Worm (Caenorhabditis elegans) whole organism, L4 larva: Measurements from ENCODE around the gene ZC449.7.

Experiments
- T26A8.4 ChIP-seq: fragments of 200-800 bp; sonication (Bioruptor generic); IDR thresholded peaks from 2 replicates; pipeline ENCODE4 v1.3.6; 2022; ENCODE audit warnings: missing genetic modification characterization, missing compliant biosample characterization
- Y75B8A.6 ChIP-seq: fragments of 200-800 bp; sonication (Bioruptor generic); IDR thresholded peaks from 2 replicates; pipeline ENCODE4 v1.3.6; 2022; ENCODE audit warnings: missing genetic modification reagents, missing genetic modification characterization, missing compliant biosample characterization
- aha-1 ChIP-seq: fragments of 150-350 bp; peaks from one replicate; lab custom pipeline; 2014; ENCODE audit warnings: missing biosample characterization, missing genetic modification characterization
- aly-2 ChIP-seq: sonication (generic microtip); optimal IDR thresholded peaks from 2 replicates; lab custom pipeline; 2018; ENCODE audit warnings: missing biosample characterization, missing genetic modification characterization
- arid-1 ChIP-seq: fragments of 200-800 bp; sonication (Bioruptor generic); conservative IDR thresholded peaks from 2 replicates; pipeline ENCODE4 v1.3.6; 2022; ENCODE audit warnings: missing genetic modification reagents, missing genetic modification characterization, missing compliant biosample characterization
- ceh-28 ChIP-seq: fragments of 150-350 bp; optimal IDR thresholded peaks from 2 replicates; lab custom pipeline; 2014; ENCODE audit warnings: missing biosample characterization, missing genetic modification reagents, missing genetic modification characterization
- ceh-32 ChIP-seq: sonication (generic microtip); optimal IDR thresholded peaks from 2 replicates; lab custom pipeline; 2016; ENCODE audit warnings: mild to moderate bottlenecking, missing genetic modification characterization, missing compliant biosample characterization; ENCODE audit not compliant: poor library complexity
- ces-1 ChIP-seq: fragments of 150-350 bp; sonication (generic microtip); optimal IDR thresholded peaks from 4 replicates; lab custom pipeline; 2014; ENCODE audit warnings: missing biosample characterization, missing genetic modification reagents, missing genetic modification characterization
- daf-16 ChIP-seq, 3 experiments: sonication (generic microtip); optimal IDR thresholded peaks; 2 replicates each; lab custom pipeline; 2016 to 2017; ENCODE audit warnings: missing genetic modification characterization in 3 of 3, missing genetic modification reagents in 3 of 3, mild to moderate bottlenecking in 2 of 3, missing compliant biosample characterization in 2 of 3, missing biosample characterization in 1 of 3, moderate library complexity in 1 of 3
- dve-1 ChIP-seq: sonication (generic microtip); optimal IDR thresholded peaks from 2 replicates; lab custom pipeline; 2017; ENCODE audit warnings: antibody characterized with exemption, mild to moderate bottlenecking, missing genetic modification characterization, missing compliant biosample characterization; ENCODE audit not compliant: insufficient read depth
- egl-27 ChIP-seq: sonication (generic microtip); optimal IDR thresholded peaks from 3 replicates; lab custom pipeline; 2017; ENCODE audit warnings: missing biosample characterization, missing genetic modification reagents, missing genetic modification characterization
- jun-1 ChIP-seq: fragments of 150-350 bp; optimal IDR thresholded peaks from 2 replicates; lab custom pipeline; 2014; ENCODE audit warnings: missing biosample characterization, missing genetic modification reagents, missing genetic modification characterization
- lim-7 ChIP-seq: fragments of 200-800 bp; sonication (Bioruptor generic); IDR thresholded peaks from 2 replicates; pipeline ENCODE4 v1.3.6; 2022; ENCODE audit warnings: missing genetic modification characterization, missing compliant biosample characterization
- lin-1 ChIP-seq: fragments of 200-800 bp; sonication (Bioruptor generic); IDR thresholded peaks from 2 replicates; pipeline ENCODE4 v1.3.6; 2022; ENCODE audit warnings: missing genetic modification reagents, missing genetic modification characterization, missing compliant biosample characterization
- lin-13 ChIP-seq: fragments of 150-350 bp; optimal IDR thresholded peaks from 2 replicates; lab custom pipeline; 2014; ENCODE audit warnings: missing biosample characterization, missing genetic modification reagents, missing genetic modification characterization
- lin-15B ChIP-seq: fragments of 150-350 bp; sonication (generic microtip); optimal IDR thresholded peaks from 3 replicates; lab custom pipeline; 2014; ENCODE audit warnings: missing biosample characterization, missing genetic modification characterization
- lin-29 ChIP-seq: fragments of 200-800 bp; sonication (Bioruptor generic); IDR thresholded peaks from 2 replicates; pipeline ENCODE4 v1.3.6; 2022; ENCODE audit warnings: missing genetic modification reagents, missing genetic modification characterization, missing compliant biosample characterization
- lin-38 ChIP-seq: fragments of 200-800 bp; sonication (Bioruptor generic); IDR thresholded peaks from 2 replicates; pipeline ENCODE4 v1.3.6; 2022; ENCODE audit warnings: missing genetic modification reagents, missing genetic modification characterization, missing compliant biosample characterization
- lir-3 ChIP-seq: sonication (generic microtip); optimal IDR thresholded peaks from 2 replicates; lab custom pipeline; 2016; ENCODE audit warnings: mild to moderate bottlenecking, missing genetic modification characterization, missing compliant biosample characterization
- lsy-2 ChIP-seq, 2 experiments: fragments of 150-350 bp in 1 of 2; sonication (generic microtip) in 1 of 2; optimal IDR thresholded peaks; 2 replicates each; lab custom pipeline; 2014 to 2017; ENCODE audit warnings: missing biosample characterization in 2 of 2, missing genetic modification characterization in 2 of 2
- madf-9 ChIP-seq: fragments of 200-800 bp; sonication (Bioruptor generic); conservative IDR thresholded peaks from 2 replicates; pipeline ENCODE4 v1.3.6; 2022; ENCODE audit warnings: missing genetic modification reagents, missing genetic modification characterization, missing compliant biosample characterization
- mdl-1 ChIP-seq, 2 experiments: fragments of 150-350 bp in 1 of 2; sonication (generic microtip) in 1 of 2; optimal IDR thresholded peaks; 2 replicates each; lab custom pipeline; 2014 to 2017; ENCODE audit warnings: missing biosample characterization in 2 of 2, missing genetic modification characterization in 2 of 2
- mdt-29 ChIP-seq: fragments of 200-800 bp; sonication (Bioruptor generic); IDR thresholded peaks from 2 replicates; pipeline ENCODE4 v1.3.6; 2022; ENCODE audit warnings: missing genetic modification reagents, missing genetic modification characterization, missing compliant biosample characterization
- mep-1 ChIP-seq: fragments of 150-350 bp; sonication (generic microtip); optimal IDR thresholded peaks from 3 replicates; lab custom pipeline; 2014; ENCODE audit warnings: missing biosample characterization, missing genetic modification characterization
- mxl-2 ChIP-seq: fragments of 200-800 bp; sonication (Bioruptor generic); conservative IDR thresholded peaks from 2 replicates; pipeline ENCODE4 v1.3.6; 2022; ENCODE audit warnings: missing genetic modification reagents, missing genetic modification characterization, missing compliant biosample characterization
- mxl-3 ChIP-seq: fragments of 200-800 bp; sonication (Bioruptor generic); optimal IDR thresholded peaks from 2 replicates; lab custom pipeline; 2018; ENCODE audit warnings: mild to moderate bottlenecking, missing genetic modification characterization, missing compliant biosample characterization
- nhr-11 ChIP-seq: fragments of 150-350 bp; optimal IDR thresholded peaks from 2 replicates; lab custom pipeline; 2014; ENCODE audit warnings: missing biosample characterization, missing genetic modification characterization
- nhr-111 ChIP-seq: fragments of 200-800 bp; sonication (Bioruptor generic); optimal IDR thresholded peaks from 2 replicates; lab custom pipeline; 2018; ENCODE audit warnings: mild to moderate bottlenecking, missing genetic modification characterization, missing compliant biosample characterization
- nhr-237 ChIP-seq: sonication (generic microtip); optimal IDR thresholded peaks from 2 replicates; lab custom pipeline; 2017; ENCODE audit warnings: missing biosample characterization, missing genetic modification characterization
- nhr-25 ChIP-seq: sonication (generic microtip); optimal IDR thresholded peaks from 2 replicates; lab custom pipeline; 2017; ENCODE audit warnings: missing genetic modification characterization, mild to moderate bottlenecking, missing compliant biosample characterization, antibody characterized with exemption, moderate library complexity, borderline replicate concordance; ENCODE audit not compliant: insufficient read depth
- nhr-41 ChIP-seq: fragments of 200-800 bp; sonication (Bioruptor generic); IDR thresholded peaks from 2 replicates; pipeline ENCODE4 v1.3.6; 2022; ENCODE audit warnings: missing genetic modification reagents, missing genetic modification characterization, missing compliant biosample characterization
- nhr-42 ChIP-seq: fragments of 200-800 bp; sonication (Bioruptor generic); IDR thresholded peaks from 2 replicates; pipeline ENCODE4 v1.3.6; 2022; ENCODE audit warnings: missing genetic modification characterization, missing compliant biosample characterization
- nhr-48 ChIP-seq: sonication (generic microtip); optimal IDR thresholded peaks from 2 replicates; lab custom pipeline; 2016; ENCODE audit warnings: mild to moderate bottlenecking, missing genetic modification characterization, missing compliant biosample characterization
- nhr-6 ChIP-seq: fragments of 150-350 bp; optimal IDR thresholded peaks from 2 replicates; lab custom pipeline; 2014; ENCODE audit warnings: missing biosample characterization, missing genetic modification characterization
- pha-4 ChIP-seq, 2 experiments: fragments of 150-350 bp in 1 of 2; fragments of 200-800 bp in 1 of 2; sonication (Bioruptor generic) in 1 of 2; IDR thresholded peaks in 1 of 2; optimal IDR thresholded peaks in 1 of 2; 2 replicates each; pipeline versions ENCODE4 v1.3.6 to Lab custom; 2014 to 2022; ENCODE audit warnings: missing genetic modification characterization in 2 of 2, missing genetic modification reagents in 2 of 2, missing biosample characterization in 1 of 2, missing compliant biosample characterization in 1 of 2
- saeg-2 ChIP-seq: fragments of 200-800 bp; sonication (Bioruptor generic); IDR thresholded peaks from 2 replicates; pipeline ENCODE4 v1.3.6; 2022; ENCODE audit warnings: missing genetic modification reagents, missing genetic modification characterization, missing compliant biosample characterization
- spr-1 ChIP-seq: sonication (generic microtip); optimal IDR thresholded peaks from 2 replicates; lab custom pipeline; 2016; ENCODE audit warnings: mild to moderate bottlenecking, missing genetic modification characterization, missing compliant biosample characterization
- spr-3 ChIP-seq: fragments of 200-800 bp; sonication (Bioruptor generic); optimal IDR thresholded peaks from 2 replicates; lab custom pipeline; 2018; ENCODE audit warnings: mild to moderate bottlenecking, missing genetic modification characterization, missing compliant biosample characterization
- unc-130 ChIP-seq: sonication (generic microtip); optimal IDR thresholded peaks from 2 replicates; lab custom pipeline; 2016; ENCODE audit warnings: missing genetic modification reagents, missing genetic modification characterization, missing compliant biosample characterization
- unc-39 ChIP-seq: sonication (generic microtip); optimal IDR thresholded peaks from 2 replicates; lab custom pipeline; 2017; ENCODE audit warnings: missing biosample characterization, missing genetic modification characterization
- zag-1 ChIP-seq: fragments of 150-350 bp; optimal IDR thresholded peaks from 2 replicates; lab custom pipeline; 2014; ENCODE audit warnings: missing biosample characterization, missing genetic modification characterization
- zfp-2 ChIP-seq: sonication (generic microtip); optimal IDR thresholded peaks from 2 replicates; lab custom pipeline; 2016; ENCODE audit warnings: mild to moderate bottlenecking, missing genetic modification characterization, missing compliant biosample characterization
- zfp-3 ChIP-seq: fragments of 200-800 bp; sonication (Bioruptor generic); conservative IDR thresholded peaks from 2 replicates; pipeline ENCODE4 v1.3.6; 2022; ENCODE audit warnings: missing genetic modification reagents, missing genetic modification characterization, missing compliant biosample characterization
- zip-11 ChIP-seq: fragments of 200-800 bp; sonication (Bioruptor generic); IDR thresholded peaks from 2 replicates; pipeline ENCODE4 v1.3.6; 2022; ENCODE audit warnings: missing genetic modification characterization, missing compliant biosample characterization
- zip-2 ChIP-seq: fragments of 150-350 bp; optimal IDR thresholded peaks from 2 replicates; lab custom pipeline; 2014; ENCODE audit warnings: missing biosample characterization, missing genetic modification characterization

The ZC449.7 gene

ce11 chrX:5018062-5018653, 4.3 kb downstream of the ZC449.7 start (continued):
- TF ChIP-seq spr-3 (GFP tag; lab: Kevin White, UChicago) = no peak
- TF ChIP-seq lir-3 (tag; lab: Kevin White, UChicago) = no peak
- TF ChIP-seq ceh-28 (tag; lab: Kevin White, UChicago) = peak; percentile 28
- no peak for TF ChIP-seq nhr-25 (tag; lab: Kevin White, UChicago)
- TF ChIP-seq aly-2 (tag; lab: Kevin White, UChicago) = no peak
- TF ChIP-seq nhr-11 = peak; percentile 23
- no peak for TF ChIP-seq spr-1 (tag; lab: Kevin White, UChicago)
- no peak for TF ChIP-seq nhr-237 (tag; lab: Kevin White, UChicago)
- TF ChIP-seq nhr-42 (GFP tag; lab: Robert Waterston, UW) = no peak
- no peak for TF ChIP-seq zfp-3 (GFP tag; lab: Robert Waterston, UW)
- no peak for TF ChIP-seq pha-4 (GFP tag; IDR thresholded peaks at IDR 0.05; lab: Robert Waterston, UW)
- no peak for TF ChIP-seq pha-4 (tag; optimal IDR thresholded peaks at IDR 0.05; lab: Kevin White, UChicago)
- TF ChIP-seq lin-13 (GFP tag; lab: Kevin White, UChicago) = peak; percentile 30
- no peak for TF ChIP-seq nhr-111
- TF ChIP-seq zip-11 (GFP tag; lab: Robert Waterston, UW) = no peak
- no peak for TF ChIP-seq egl-27 (tag; lab: Kevin White, UChicago)
- TF ChIP-seq lin-1 (GFP tag; lab: Robert Waterston, UW) = no peak
- TF ChIP-seq nhr-48 (tag; lab: Kevin White, UChicago) = no peak
- no peak for TF ChIP-seq ceh-32 (tag; lab: Kevin White, UChicago)
- peak; percentile 40 for TF ChIP-seq mep-1 (tag; lab: Kevin White, UChicago)
- no peak for TF ChIP-seq lin-15B (tag; lab: Kevin White, UChicago)

ce11 chrX:5020996-5021395, 7.1 kb downstream of the ZC449.7 start, which contains the start of gene ZC449.2:
TSS of gene ZC449.2 (plus strand) at chrX:5021285.
- TF ChIP-seq jun-1 (tag; lab: Kevin White, UChicago) (no peak), mxl-3 (GFP tag; lab: Kevin White, UChicago) (no peak), zip-2 (tag; lab: Kevin White, UChicago) (no peak), lin-38 (GFP tag; lab: Robert Waterston, UW) (no peak), mxl-2 (GFP tag; lab: Robert Waterston, UW) (no peak), lin-13 (GFP tag; lab: Kevin White, UChicago) (no peak), unc-130 (GFP tag; lab: Kevin White, UChicago) (no peak), mdt-29 (GFP tag; lab: Robert Waterston, UW) (no peak), daf-16 (GFP tag; optimal IDR thresholded peaks at IDR 0.05; lab: Kevin White, UChicago) (no peak), daf-16 (tag; optimal IDR thresholded peaks at IDR 0.05; lab: Kevin White, UChicago) (peak; percentile 9), Y75B8A.6 (GFP tag; lab: Robert Waterston, UW) (no peak), aha-1 (peak; percentile 71), mep-1 (tag; lab: Kevin White, UChicago) (no peak)

- TF ChIP-seq unc-39 (tag; lab: Kevin White, UChicago) (no peak), nhr-41 (0 out of 2 replicates have a peak, but pooled peaks have one; percentile 51), lin-29 (GFP tag; lab: Robert Waterston, UW) (no peak), dve-1 (peak; percentile 79), madf-9 (GFP tag; lab: Robert Waterston, UW) (peak; percentile 58), ces-1 (GFP tag; lab: Kevin White, UChicago) (no peak), arid-1 (GFP tag; lab: Robert Waterston, UW) (peak; percentile 89), lin-1 (GFP tag; lab: Robert Waterston, UW) (peak; percentile 70), lin-13 (GFP tag; lab: Kevin White, UChicago) (peak; percentile 19), mxl-3 (GFP tag; lab: Kevin White, UChicago) (peak; percentile 54), mdl-1 (tag; optimal IDR thresholded peaks at IDR 0.05; lab: Kevin White, UChicago) (peak in 1 of 2 experiments; percentile 46), lir-3 (tag; lab: Kevin White, UChicago) (no peak), zfp-2 (tag; lab: Kevin White, UChicago) (no peak), zag-1 (tag; lab: Kevin White, UChicago) (no peak), lsy-2 (tag; optimal IDR thresholded peaks at IDR 0.05; lab: Kevin White, UChicago) (peak in 1 of 2 experiments; percentile 59), pha-4 (GFP tag; IDR thresholded peaks at IDR 0.05; lab: Robert Waterston, UW) (peak; percentile 83), pha-4 (tag; optimal IDR thresholded peaks at IDR 0.05; lab: Kevin White, UChicago) (no peak), nhr-6 (tag; lab: Kevin White, UChicago) (peak; percentile 61), T26A8.4 (GFP tag; lab: Robert Waterston, UW) (peak; percentile 78), zfp-3 (GFP tag; lab: Robert Waterston, UW) (no peak), lim-7 (peak; percentile 87), saeg-2 (GFP tag; lab: Robert Waterston, UW) (peak; percentile 68; the same call in 1 of the 2 replicates)
These were observed 8.8 kb downstream of the ZC449.7 start for ce11 chrX:5022682-5023081.
